Fruit fly (Drosophila melanogaster) whole organism: Measurements from ENCODE around the gene Hmbs.

ENCODE experiments used
- CG8478 ChIP-seq: fragments of >200 bp; optimal IDR thresholded peaks from 2 replicates; lab custom pipeline; 2018; ENCODE audit warnings: inconsistent platforms
- Dll ChIP-seq: fragments of >200 bp; optimal IDR thresholded peaks from 2 replicates; lab custom pipeline; 2017
- EcR ChIP-seq, 2 experiments: fragments of >200 bp; optimal IDR thresholded peaks; 2 replicates each; lab custom pipeline; 2017; ENCODE audit warnings: missing biosample characterization in 2 of 2, missing genetic modification characterization in 2 of 2, missing genetic modification reagents in 2 of 2
- pan ChIP-seq: fragments of >200 bp; optimal IDR thresholded peaks from 2 replicates; lab custom pipeline; 2017
- psq ChIP-seq: fragments of >200 bp; optimal IDR thresholded peaks from 2 replicates; lab custom pipeline; 2017
- usp ChIP-seq: fragments of >200 bp; optimal IDR thresholded peaks from 2 replicates; lab custom pipeline; 2017; ENCODE audit warnings: missing biosample characterization, missing genetic modification characterization, mixed read lengths

- TF ChIP-seq CG8478 (lab: Kevin White, UChicago) = no peak
- no peak for TF ChIP-seq pan
- no peak for TF ChIP-seq psq (lab: Kevin White, UChicago)
- TF ChIP-seq Dll (lab: Kevin White, UChicago) = no peak
- no peak for TF ChIP-seq usp (GFP tag; lab: Kevin White, UChicago)
- TF ChIP-seq EcR (GFP tag; optimal IDR thresholded peaks at IDR 0.05; lab: Kevin White, UChicago) = no peak
These were observed 41.5 kb downstream of the Hmbs start for dm6 chr3L:1376014-1376745.
